Worm (Caenorhabditis elegans): Measurements from ENCODE around the gene T09A5.4.

- TF ChIP-seq hnd-1 (tag; optimal IDR thresholded peaks at IDR 0.05) = no peak
- TF ChIP-seq flt-1 (GFP tag; IDR thresholded peaks at IDR 0.05) = no peak
- TF ChIP-seq ama-1 (optimal IDR thresholded peaks at IDR 0.05) = no peak
- TF ChIP-seq scrt-1 (GFP tag; IDR thresholded peaks at IDR 0.05) = no peak
- TF ChIP-seq ceh-36 (tag; optimal IDR thresholded peaks at IDR 0.05) = no peak
- TF ChIP-seq B0310.2 (tag; optimal IDR thresholded peaks at IDR 0.05) = no peak
- TF ChIP-seq ceh-13 (GFP tag; optimal IDR thresholded peaks at IDR 0.05) = no peak
- TF ChIP-seq sea-1 (GFP tag; conservative IDR thresholded peaks at IDR 0.05) = no peak
Measured at ce11 chrII:7887295-7887694, 41.3 kb downstream of the T09A5.4 start.
